Worm (Caenorhabditis elegans) whole organism, L1 larva: Measurements from ENCODE around the gene jmjd-1.2.

Experiments used
- C04F5.9 ChIP-seq: sonication (generic microtip); optimal IDR thresholded peaks from 2 replicates; lab custom pipeline; 2016; ENCODE audit warnings: missing genetic modification characterization, missing compliant biosample characterization
- aha-1 ChIP-seq: fragments of 150-350 bp; optimal IDR thresholded peaks from 2 replicates; lab custom pipeline; 2014; ENCODE audit warnings: missing biosample characterization, missing genetic modification characterization
- aly-2 ChIP-seq: fragments of 150-350 bp; optimal IDR thresholded peaks from 2 replicates; lab custom pipeline; 2014; ENCODE audit warnings: missing biosample characterization, missing genetic modification characterization
- blmp-1 ChIP-seq: fragments of 150-350 bp; optimal IDR thresholded peaks from 2 replicates; lab custom pipeline; 2014; ENCODE audit warnings: missing biosample characterization, missing genetic modification characterization
- ceh-63 ChIP-seq: fragments of 200-800 bp; sonication (Bioruptor generic); optimal IDR thresholded peaks from 2 replicates; lab custom pipeline; 2018; ENCODE audit warnings: mild to moderate bottlenecking, missing genetic modification characterization, missing compliant biosample characterization
- ceh-8 ChIP-seq: fragments of 200-800 bp; sonication (Bioruptor generic); optimal IDR thresholded peaks from 2 replicates; lab custom pipeline; 2018; ENCODE audit warnings: mild to moderate bottlenecking, missing genetic modification characterization, moderate library complexity, missing compliant biosample characterization
- ceh-88 ChIP-seq: fragments of 200-800 bp; sonication (Bioruptor generic); IDR thresholded peaks from 2 replicates; pipeline ENCODE4 v1.3.6; 2022; ENCODE audit warnings: missing genetic modification characterization, missing compliant biosample characterization
- ceh-90 ChIP-seq: sonication (generic microtip); optimal IDR thresholded peaks from 2 replicates; lab custom pipeline; 2016; ENCODE audit warnings: missing genetic modification characterization, missing compliant biosample characterization
- dpl-1 ChIP-seq, 3 experiments: fragments of 150-350 bp in 2 of 3; sonication (generic microtip) in 1 of 3; optimal IDR thresholded peaks; 2 replicates each; lab custom pipeline; 2014 to 2017; ENCODE audit warnings: missing biosample characterization in 3 of 3, missing genetic modification characterization in 3 of 3, missing genetic modification reagents in 3 of 3
- efl-1 ChIP-seq, 4 experiments: fragments of 150-350 bp; optimal IDR thresholded peaks in 3 of 4; peaks in 1 of 4; 1 replicate in 1 of 4; 2 replicates in 3 of 4; lab custom pipeline; 2014; ENCODE audit warnings: missing biosample characterization in 2 of 4, missing genetic modification characterization in 2 of 4, missing genetic modification reagents in 2 of 4
- egl-27 ChIP-seq, 2 experiments: fragments of 150-350 bp in 1 of 2; sonication (generic microtip); optimal IDR thresholded peaks; 3 replicates each; lab custom pipeline; 2017 to 2018; ENCODE audit warnings: missing biosample characterization in 2 of 2, missing genetic modification characterization in 2 of 2, missing genetic modification reagents in 2 of 2
- elt-2 ChIP-seq: sonication (generic microtip); optimal IDR thresholded peaks from 2 replicates; lab custom pipeline; 2016; ENCODE audit warnings: missing genetic modification characterization, mild to moderate bottlenecking, inconsistent platforms, missing compliant biosample characterization, missing genetic modification reagents
- elt-3 ChIP-seq, 6 experiments: fragments of 150-350 bp in 1 of 6; sonication (generic microtip); optimal IDR thresholded peaks; 2 replicates each; lab custom pipeline; 2017 to 2018; ENCODE audit warnings: missing biosample characterization in 6 of 6, missing genetic modification characterization in 6 of 6, inconsistent platforms in 1 of 6
- ets-5 ChIP-seq: fragments of 200-800 bp; sonication (Bioruptor generic); IDR thresholded peaks from 2 replicates; pipeline ENCODE4 v1.3.6; 2022; ENCODE audit warnings: missing genetic modification characterization, missing compliant biosample characterization
- hpl-2 ChIP-seq: fragments of 150-350 bp; optimal IDR thresholded peaks from 2 replicates; lab custom pipeline; 2014; ENCODE audit warnings: missing biosample characterization, missing genetic modification reagents, missing genetic modification characterization
- jun-1 ChIP-seq: fragments of 150-350 bp; optimal IDR thresholded peaks from 2 replicates; lab custom pipeline; 2014; ENCODE audit warnings: missing biosample characterization, missing genetic modification reagents, missing genetic modification characterization
- lin-13 ChIP-seq: fragments of 150-350 bp; optimal IDR thresholded peaks from 2 replicates; lab custom pipeline; 2014; ENCODE audit warnings: missing biosample characterization, missing genetic modification reagents, missing genetic modification characterization
- lir-3 ChIP-seq: sonication (generic microtip); optimal IDR thresholded peaks from 2 replicates; lab custom pipeline; 2016; ENCODE audit warnings: mild to moderate bottlenecking, missing genetic modification characterization, moderate library complexity, missing compliant biosample characterization; ENCODE audit not compliant: poor library complexity
- mef-2 ChIP-seq: fragments of 150-350 bp; optimal IDR thresholded peaks from 2 replicates; lab custom pipeline; 2014; ENCODE audit warnings: missing biosample characterization, missing genetic modification characterization
- mep-1 ChIP-seq: fragments of 150-350 bp; optimal IDR thresholded peaks from 2 replicates; lab custom pipeline; 2014; ENCODE audit warnings: missing biosample characterization, missing genetic modification characterization
- nhr-11 ChIP-seq: fragments of 150-350 bp; optimal IDR thresholded peaks from 2 replicates; lab custom pipeline; 2014; ENCODE audit warnings: missing biosample characterization, missing genetic modification characterization
- nhr-12 ChIP-seq: sonication (generic microtip); optimal IDR thresholded peaks from 2 replicates; lab custom pipeline; 2017; ENCODE audit warnings: missing biosample characterization, missing genetic modification characterization
- nhr-19 ChIP-seq: fragments of 200-800 bp; sonication (Bioruptor generic); conservative IDR thresholded peaks from 2 replicates; pipeline ENCODE4 v1.3.6; 2022; ENCODE audit warnings: missing genetic modification characterization, missing compliant biosample characterization
- nhr-20 ChIP-seq: sonication (generic microtip); optimal IDR thresholded peaks from 2 replicates; lab custom pipeline; 2016; ENCODE audit warnings: mild to moderate bottlenecking, missing genetic modification characterization, missing compliant biosample characterization
- nhr-237 ChIP-seq: fragments of 150-350 bp; optimal IDR thresholded peaks from 2 replicates; lab custom pipeline; 2014; ENCODE audit warnings: missing biosample characterization, missing genetic modification characterization
- nhr-71 ChIP-seq: sonication (generic microtip); optimal IDR thresholded peaks from 2 replicates; lab custom pipeline; 2016; ENCODE audit warnings: mild to moderate bottlenecking, missing genetic modification characterization, moderate library complexity, missing compliant biosample characterization
- nhr-76 ChIP-seq: sonication (generic microtip); optimal IDR thresholded peaks from 2 replicates; lab custom pipeline; 2017; ENCODE audit warnings: missing biosample characterization, missing genetic modification characterization
- nhr-77 ChIP-seq: fragments of 150-350 bp; optimal IDR thresholded peaks from 2 replicates; lab custom pipeline; 2014; ENCODE audit warnings: missing biosample characterization, missing genetic modification characterization
- nhr-84 ChIP-seq: sonication (generic microtip); optimal IDR thresholded peaks from 2 replicates; lab custom pipeline; 2017; ENCODE audit warnings: missing biosample characterization, missing genetic modification characterization
- nhr-85 ChIP-seq: sonication (generic microtip); peaks from one replicate; lab custom pipeline; 2016; ENCODE audit warnings: missing genetic modification characterization, inconsistent platforms, missing compliant biosample characterization
- pag-3 ChIP-seq: sonication (generic microtip); optimal IDR thresholded peaks from 2 replicates; lab custom pipeline; 2017; ENCODE audit warnings: missing genetic modification characterization, mild to moderate bottlenecking, missing compliant biosample characterization, antibody characterized with exemption, borderline replicate concordance; ENCODE audit not compliant: insufficient read depth
- rnt-1 ChIP-seq: sonication (generic microtip); optimal IDR thresholded peaks from 2 replicates; lab custom pipeline; 2016; ENCODE audit warnings: mild to moderate bottlenecking, missing genetic modification characterization, moderate library complexity, missing compliant biosample characterization
- snpc-4 ChIP-seq: fragments of 150-350 bp; optimal IDR thresholded peaks from 2 replicates; lab custom pipeline; 2014; ENCODE audit warnings: missing biosample characterization, missing genetic modification characterization
- sox-4 ChIP-seq: sonication (generic microtip); optimal IDR thresholded peaks from 2 replicates; lab custom pipeline; 2016; ENCODE audit warnings: missing genetic modification characterization, missing compliant biosample characterization
- sup-37 ChIP-seq: fragments of 200-800 bp; sonication (Bioruptor generic); optimal IDR thresholded peaks from 2 replicates; lab custom pipeline; 2018; ENCODE audit warnings: mild to moderate bottlenecking, missing genetic modification characterization, missing compliant biosample characterization
- swsn-7 ChIP-seq: sonication (generic microtip); optimal IDR thresholded peaks from 2 replicates; lab custom pipeline; 2016; ENCODE audit warnings: missing genetic modification characterization, missing compliant biosample characterization
- unc-86 ChIP-seq: sonication (generic microtip); optimal IDR thresholded peaks from 2 replicates; lab custom pipeline; 2016; ENCODE audit warnings: missing genetic modification characterization, missing compliant biosample characterization
- xbp-1 ChIP-seq: sonication (generic microtip); optimal IDR thresholded peaks from 2 replicates; lab custom pipeline; 2016; ENCODE audit warnings: missing genetic modification characterization, missing compliant biosample characterization

Gene jmjd-1.2

ce11 chrIV:4667835-4668234, 7.0 kb downstream of the jmjd-1.2 start:
- no peak for TF ChIP-seq elt-3 (tag; optimal IDR thresholded peaks at IDR 0.05; lab: Kevin White, UChicago)
- TF ChIP-seq ceh-63: no peak
- no peak for TF ChIP-seq aly-2 (tag; lab: Kevin White, UChicago)
- no peak for TF ChIP-seq nhr-76 (tag; lab: Kevin White, UChicago)
- no peak for TF ChIP-seq blmp-1 (tag; lab: Kevin White, UChicago)
- TF ChIP-seq mep-1 (tag; lab: Kevin White, UChicago): no peak
- TF ChIP-seq ceh-90 (tag; lab: Kevin White, UChicago): no peak
- no peak for TF ChIP-seq egl-27 (tag; optimal IDR thresholded peaks at IDR 0.05; lab: Kevin White, UChicago)
- TF ChIP-seq xbp-1: no peak
- no peak for TF ChIP-seq sox-4 (tag; lab: Kevin White, UChicago)
- no peak for TF ChIP-seq nhr-237 (tag; lab: Kevin White, UChicago)

ce11 chrIV:4669242-4669641, 8.5 kb downstream of the jmjd-1.2 start, which contains the start of gene F29B9.12:
Gene F29B9.12, plus strand, starts transcription at chrIV:4669542.
- no peak for TF ChIP-seq dpl-1 (GFP tag; optimal IDR thresholded peaks at IDR 0.05; lab: Kevin White, UChicago)
- no peak for TF ChIP-seq nhr-85
- no peak for TF ChIP-seq hpl-2
- no peak for TF ChIP-seq C04F5.9 (tag; lab: Kevin White, UChicago)
- TF ChIP-seq elt-3 (tag; optimal IDR thresholded peaks at IDR 0.05; lab: Kevin White, UChicago): no peak
- TF ChIP-seq nhr-20: no peak
- TF ChIP-seq efl-1 (optimal IDR thresholded peaks at IDR 0.05; lab: Kevin White, UChicago): no peak
- no peak for TF ChIP-seq efl-1 (GFP tag; optimal IDR thresholded peaks at IDR 0.05 in 1 of 2; lab: Kevin White, UChicago)
- TF ChIP-seq pag-3: no peak
- TF ChIP-seq sup-37 (GFP tag; lab: Kevin White, UChicago): no peak
- no peak for TF ChIP-seq snpc-4
- no peak for TF ChIP-seq mep-1 (tag; lab: Kevin White, UChicago)
- TF ChIP-seq swsn-7 (tag; lab: Kevin White, UChicago): no peak
- no peak for TF ChIP-seq nhr-19
- no peak for TF ChIP-seq nhr-237 (tag; lab: Kevin White, UChicago)
- TF ChIP-seq nhr-84 (tag; lab: Kevin White, UChicago): no peak
- no peak for TF ChIP-seq ceh-8
- no peak for TF ChIP-seq xbp-1
- no peak for TF ChIP-seq unc-86 (tag; lab: Kevin White, UChicago)

- TF ChIP-seq nhr-71 (tag; lab: Kevin White, UChicago) (no peak), nhr-77 (tag; lab: Kevin White, UChicago) (no peak), mef-2 (tag; lab: Kevin White, UChicago) (no peak), aha-1 (tag; lab: Kevin White, UChicago) (no peak), elt-2 (tag; lab: Kevin White, UChicago) (no peak)
Measured at ce11 chrIV:4673332-4673731, 12.5 kb downstream of the jmjd-1.2 start.

DNA sequence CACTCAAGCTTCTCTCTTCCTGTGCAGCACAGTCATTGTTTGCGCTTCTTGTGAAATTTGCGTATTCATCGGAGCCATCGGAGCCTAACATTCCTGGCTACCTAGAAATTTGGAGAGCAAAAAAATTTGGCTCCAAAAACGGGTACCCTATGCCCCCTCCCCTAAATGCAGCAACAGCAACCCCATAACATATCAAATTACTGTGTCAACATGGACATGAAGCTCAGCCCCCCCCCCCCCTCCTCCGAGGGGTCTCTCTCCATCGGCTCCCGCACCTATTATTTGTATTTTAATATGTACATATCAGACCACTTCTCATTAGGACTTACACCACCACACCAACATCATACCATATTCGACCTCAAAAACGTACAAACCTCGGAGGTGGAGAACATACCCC, 13.5 kb downstream of the jmjd-1.2 start:
- TF ChIP-seq ceh-88 (GFP tag; lab: Robert Waterston, UW) (no peak), ets-5 (GFP tag; lab: Robert Waterston, UW) (no peak), lin-13 (no peak)

DNA sequence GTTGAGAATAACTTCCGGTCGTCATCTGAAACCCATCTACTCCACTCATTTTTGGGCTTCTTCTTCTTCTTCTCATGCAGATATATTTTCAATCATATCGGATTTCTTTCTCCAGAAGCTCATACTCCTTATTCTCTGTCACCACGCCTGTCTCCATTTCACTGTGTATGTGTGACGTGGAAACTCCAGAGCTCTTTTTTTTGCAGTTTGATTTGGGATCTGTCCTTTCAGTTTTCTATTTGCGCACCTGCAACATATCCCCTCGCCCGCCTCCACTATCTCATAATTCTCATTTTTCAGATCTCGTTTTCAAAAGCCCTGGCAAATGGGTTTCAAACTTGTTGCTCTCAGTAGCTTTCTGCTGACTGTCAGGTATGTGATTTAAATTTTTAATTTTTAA, 17.9 kb downstream of the jmjd-1.2 start, which contains the start of gene kin-36:
TSS of gene kin-36 (plus strand) at position 301 of the 400 bp plus-strand sequence.
- no peak for TF ChIP-seq rnt-1
- no peak for TF ChIP-seq nhr-20
- no peak for TF ChIP-seq jun-1 (tag; lab: Kevin White, UChicago)
- no peak for TF ChIP-seq lir-3 (tag; lab: Kevin White, UChicago)
- TF ChIP-seq nhr-85: peak; percentile 51
- TF ChIP-seq swsn-7 (tag; lab: Kevin White, UChicago): no peak
- no peak for TF ChIP-seq nhr-12 (tag; lab: Kevin White, UChicago)
- TF ChIP-seq nhr-11 (tag; lab: Kevin White, UChicago): no peak
